Worm (Caenorhabditis elegans): ENCODE measurements around the gene unc-103.

The unc-103 gene

ce11 chrIII:4087064-4087463 is 28.1 kb upstream of the unc-103 start:
- no peak for TF ChIP-seq tra-1 (GFP tag; IDR thresholded peaks at IDR 0.05)
- TF ChIP-seq aha-1 (tag) = peak; percentile 80
- no peak for TF ChIP-seq dmd-8 (GFP tag; IDR thresholded peaks at IDR 0.05)
- no peak for TF ChIP-seq dmd-9 (GFP tag; IDR thresholded peaks at IDR 0.05)

ce11 chrIII:4087565-4087964 is 27.6 kb upstream of the unc-103 start:
- no peak for TF ChIP-seq Y48G9A.11 (GFP tag; IDR thresholded peaks at IDR 0.05)
- TF ChIP-seq F44E2.7 (GFP tag; IDR thresholded peaks at IDR 0.05) = no peak
- peak in 1 of 2 experiments; percentile 89 for TF ChIP-seq lsy-2 (tag; optimal IDR thresholded peaks at IDR 0.05)
- TF ChIP-seq T20F7.1 (GFP tag; optimal IDR thresholded peaks at IDR 0.05) = peak; percentile 16
- peak in 1 of 2 experiments; percentile 82 for TF ChIP-seq mdl-1 (tag; optimal IDR thresholded peaks at IDR 0.05)
- TF ChIP-seq mes-2 (tag; optimal IDR thresholded peaks at IDR 0.05; ENCODE audit: poor library complexity, severe bottlenecking) = peak; percentile 63
- TF ChIP-seq nhr-10 (tag; optimal IDR thresholded peaks at IDR 0.05) = no peak
- TF ChIP-seq fkh-10 (GFP tag; optimal IDR thresholded peaks at IDR 0.05) = peak; percentile 13
- peak; percentile 60 for TF ChIP-seq nhr-28 (tag; optimal IDR thresholded peaks at IDR 0.05)
- peak; percentile 49 for TF ChIP-seq ama-1 (optimal IDR thresholded peaks at IDR 0.05)
- no peak for TF ChIP-seq gei-8 (GFP tag; optimal IDR thresholded peaks at IDR 0.05)
- no peak for TF ChIP-seq aly-2 (tag; optimal IDR thresholded peaks at IDR 0.05)
- TF ChIP-seq zag-1 (tag; optimal IDR thresholded peaks at IDR 0.05) = no peak
- no peak for TF ChIP-seq attf-4 (tag; optimal IDR thresholded peaks at IDR 0.05)
- peak; percentile 56 for TF ChIP-seq lin-13 (GFP tag; optimal IDR thresholded peaks at IDR 0.05)
- TF ChIP-seq dve-1 (tag; optimal IDR thresholded peaks at IDR 0.05; ENCODE audit: insufficient read depth) = peak; percentile 82
- no peak for TF ChIP-seq lin-39 (tag; optimal IDR thresholded peaks at IDR 0.05)
- TF ChIP-seq ces-1 (GFP tag; optimal IDR thresholded peaks at IDR 0.05) = no peak
- TF ChIP-seq hif-1 (tag; optimal IDR thresholded peaks at IDR 0.05) = peak in 1 of 2 experiments; percentile 63
- TF ChIP-seq set-16 (GFP tag; IDR thresholded peaks at IDR 0.05) = peak; percentile 47; the same call in 1 of the 2 replicates
- TF ChIP-seq zfp-3 (GFP tag; conservative IDR thresholded peaks at IDR 0.05) = no peak
- TF ChIP-seq sdz-12 (GFP tag; optimal IDR thresholded peaks at IDR 0.05) = no peak
- no peak for TF ChIP-seq lin-29 (GFP tag; IDR thresholded peaks at IDR 0.05)
- no peak for TF ChIP-seq F49E8.2 (tag; optimal IDR thresholded peaks at IDR 0.05; ENCODE audit: borderline replicate concordance)
- peak; percentile 16 for TF ChIP-seq lin-15B (tag; optimal IDR thresholded peaks at IDR 0.05)
- TF ChIP-seq nhr-6 (tag; optimal IDR thresholded peaks at IDR 0.05) = peak; percentile 76
- no peak for TF ChIP-seq pqm-1 (tag; optimal IDR thresholded peaks at IDR 0.05)
- TF ChIP-seq F37D6.2 (tag; optimal IDR thresholded peaks at IDR 0.05) = peak; percentile 46
- no peak for TF ChIP-seq ceh-28 (tag; optimal IDR thresholded peaks at IDR 0.05)
- TF ChIP-seq tag-97 (GFP tag; IDR thresholded peaks at IDR 0.05) = no peak
- no peak for TF ChIP-seq spr-3 (GFP tag; optimal IDR thresholded peaks at IDR 0.05)
- TF ChIP-seq ztf-7 (tag; optimal IDR thresholded peaks at IDR 0.05) = no peak
- 0 out of 2 replicates have a peak, but pooled peaks have one; percentile 39 for TF ChIP-seq ceh-20 (GFP tag; IDR thresholded peaks at IDR 0.05)
- no peak for TF ChIP-seq nhr-237 (tag; optimal IDR thresholded peaks at IDR 0.05)
- TF ChIP-seq nhr-41 (GFP tag; IDR thresholded peaks at IDR 0.05) = no peak
- peak; percentile 31 for TF ChIP-seq lin-38 (GFP tag; IDR thresholded peaks at IDR 0.05)
- no peak for TF ChIP-seq daf-12 (tag; optimal IDR thresholded peaks at IDR 0.05)
- no peak for TF ChIP-seq ceh-32 (tag; optimal IDR thresholded peaks at IDR 0.05; ENCODE audit: poor library complexity)
- no peak for TF ChIP-seq fos-1 (tag; optimal IDR thresholded peaks at IDR 0.05)
- TF ChIP-seq pha-4 (GFP tag; IDR thresholded peaks at IDR 0.05) = peak; percentile 39; the same call in 1 of the 2 replicates
- TF ChIP-seq pha-4 (tag; optimal IDR thresholded peaks at IDR 0.05) = no peak
- TF ChIP-seq Y5F2A.4 (GFP tag; optimal IDR thresholded peaks at IDR 0.05) = no peak
- no peak for TF ChIP-seq daf-8 (GFP tag; IDR thresholded peaks at IDR 0.05)
- TF ChIP-seq nhr-42 (GFP tag; IDR thresholded peaks at IDR 0.05) = no peak
- TF ChIP-seq aha-1 (tag) = peak; percentile 94
- peak; percentile 76 for TF ChIP-seq nhr-11 (tag; optimal IDR thresholded peaks at IDR 0.05)
- TF ChIP-seq rbr-2 (tag; optimal IDR thresholded peaks at IDR 0.05) = peak; percentile 46
- no peak for TF ChIP-seq nhr-76 (tag; optimal IDR thresholded peaks at IDR 0.05)

All from whole organism, L4 larva.